Worm (Caenorhabditis elegans): ENCODE data around the gene T28H10.2.

ce11 chrV:12506185-12506584 is 6.6 kb downstream of the T28H10.2 start, which contains the start of gene nlp-46:
- TF ChIP-seq snpc-1.2 (GFP tag; IDR thresholded peaks at IDR 0.05) = no peak
- TF ChIP-seq pha-4 (GFP tag; IDR thresholded peaks at IDR 0.05) = no peak
- no peak for TF ChIP-seq pha-4 (tag; optimal IDR thresholded peaks at IDR 0.05)
- no peak for TF ChIP-seq dpl-1 (GFP tag; optimal IDR thresholded peaks at IDR 0.05)
- TF ChIP-seq aha-1 (tag) = no peak
- no peak for TF ChIP-seq zag-1 (tag; optimal IDR thresholded peaks at IDR 0.05)
- TF ChIP-seq mdl-1 (tag; optimal IDR thresholded peaks at IDR 0.05) = no peak
- no peak for TF ChIP-seq unc-39 (tag; optimal IDR thresholded peaks at IDR 0.05)
- TF ChIP-seq unc-130 (GFP tag; optimal IDR thresholded peaks at IDR 0.05) = no peak

All from whole organism, L4 larva.